Fruit fly (Drosophila melanogaster) S2 (cell line): Measurements from ENCODE around the gene Ilp7.

Source experiments
- CG8478 ChIP-seq: fragments of >200 bp; optimal IDR thresholded peaks from 2 replicates; lab custom pipeline; 2018
- CTCF ChIP-seq, 2 experiments: fragments of >200 bp; optimal IDR thresholded peaks; 2 replicates each; lab custom pipeline; 2018

DNA sequence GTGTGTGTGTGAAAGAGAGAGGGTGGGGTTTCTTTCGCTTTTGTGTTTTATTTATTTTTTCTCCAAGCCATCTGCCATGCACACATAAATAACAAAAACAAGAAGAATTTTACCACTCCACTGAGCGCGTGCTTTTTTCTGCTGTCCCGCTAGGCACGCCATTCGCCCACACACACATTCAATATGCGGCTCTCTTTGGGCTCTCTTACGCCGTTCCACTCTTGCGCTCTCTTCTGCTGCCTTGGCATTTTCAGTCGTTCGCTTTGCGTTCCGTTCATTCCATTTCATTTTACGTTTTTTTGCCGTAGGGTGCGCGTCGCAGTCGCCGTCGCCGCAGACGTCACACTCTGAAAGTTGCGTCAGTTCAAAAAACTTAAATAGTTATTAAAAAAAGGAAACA, 21.7 kb downstream of the Ilp7 start:
- TF ChIP-seq CG8478 (no peak), CTCF (optimal IDR thresholded peaks at IDR 0.05; lab: Kevin White, UChicago) (no peak)
